Worm (Caenorhabditis elegans): ENCODE results near the gene Y38H6C.25.

DNA sequence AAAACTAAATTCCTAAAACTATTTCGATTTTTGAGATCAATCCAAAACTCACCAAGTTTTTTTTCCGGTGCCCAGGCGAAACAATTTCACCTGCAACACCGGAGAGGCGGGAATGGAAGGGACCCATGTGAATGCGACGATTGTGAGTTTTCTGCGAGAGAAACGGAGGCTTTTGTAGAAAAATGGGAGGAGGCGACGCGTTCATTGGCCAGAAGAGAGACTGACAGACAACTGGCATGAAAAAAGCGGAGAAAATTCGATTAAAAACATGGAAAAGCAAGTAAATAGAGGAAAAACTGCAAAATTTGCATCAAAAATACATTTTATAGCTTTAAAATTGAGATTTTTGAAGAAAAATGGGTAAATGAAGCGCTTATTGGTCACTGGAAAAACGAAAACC, 43.2 kb upstream of the Y38H6C.25 start, which contains the start of gene B0250.7:
- TF ChIP-seq ztf-23 (GFP tag; IDR thresholded peaks at IDR 0.05) (no peak), ztf-29 (GFP tag; IDR thresholded peaks at IDR 0.05) (no peak), ref-1 (GFP tag; conservative IDR thresholded peaks at IDR 0.05) (no peak), med-1 (GFP tag; optimal IDR thresholded peaks at IDR 0.05; ENCODE audit: insufficient read depth) (no peak), flt-1 (GFP tag; IDR thresholded peaks at IDR 0.05) (no peak), klf-2 (GFP tag; conservative IDR thresholded peaks at IDR 0.05) (no peak), cog-1 (tag; optimal IDR thresholded peaks at IDR 0.05) (no peak), T22C8.4 (GFP tag; IDR thresholded peaks at IDR 0.05) (no peak), tab-1 (GFP tag; IDR thresholded peaks at IDR 0.05) (no peak)
